Worm (Caenorhabditis elegans): ENCODE data around the gene syx-5.

The syx-5 gene

DNA sequence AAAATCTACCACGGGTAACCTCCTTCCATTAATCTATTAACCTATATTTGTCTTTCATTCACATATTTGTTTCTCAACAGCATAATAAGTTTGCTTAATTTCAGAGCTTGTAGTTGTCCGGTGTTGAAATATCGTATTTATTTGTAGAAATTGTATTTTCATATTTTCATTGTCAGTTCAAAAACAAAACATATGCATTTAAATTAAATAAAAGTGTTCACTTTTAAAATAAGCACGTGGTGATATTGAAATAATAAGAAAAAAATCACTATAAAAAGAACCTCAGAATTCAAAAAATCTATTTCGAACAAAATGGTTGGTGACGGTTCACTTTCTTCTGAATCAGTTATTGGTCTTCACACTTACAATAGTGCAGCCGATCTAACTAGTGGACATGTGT is 6.1 kb upstream of the syx-5 start, which contains the start of gene T04F3.3:
Gene T04F3.3 (plus strand): TSS at position 301 of the 400 bp plus-strand sequence.
- TF ChIP-seq lag-1 (GFP tag; IDR thresholded peaks at IDR 0.05) (no peak), ztf-3 (GFP tag; optimal IDR thresholded peaks at IDR 0.05) (no peak), snpc-3.4 (tag; optimal IDR thresholded peaks at IDR 0.05) (no peak), snpc-1.1 (tag; optimal IDR thresholded peaks at IDR 0.05; ENCODE audit: insufficient read depth) (no peak), let-526 (GFP tag; IDR thresholded peaks at IDR 0.05) (no peak), snpc-1.3 (tag; optimal IDR thresholded peaks at IDR 0.05; ENCODE audit: insufficient read depth) (no peak), somi-1 (GFP tag; optimal IDR thresholded peaks at IDR 0.05) (no peak), Y53G8AR.9 (GFP tag; conservative IDR thresholded peaks at IDR 0.05) (no peak), hlh-26 (GFP tag; conservative IDR thresholded peaks at IDR 0.05) (no peak), F23B12.7 (tag; optimal IDR thresholded peaks at IDR 0.05; ENCODE audit: insufficient read depth) (no peak), F57C9.4 (tag; optimal IDR thresholded peaks at IDR 0.05) (no peak), D2030.7 (GFP tag; IDR thresholded peaks at IDR 0.05) (no peak), cebp-1 (GFP tag; IDR thresholded peaks at IDR 0.05) (no peak), cebp-1 (tag; optimal IDR thresholded peaks at IDR 0.05) (no peak)

DNA sequence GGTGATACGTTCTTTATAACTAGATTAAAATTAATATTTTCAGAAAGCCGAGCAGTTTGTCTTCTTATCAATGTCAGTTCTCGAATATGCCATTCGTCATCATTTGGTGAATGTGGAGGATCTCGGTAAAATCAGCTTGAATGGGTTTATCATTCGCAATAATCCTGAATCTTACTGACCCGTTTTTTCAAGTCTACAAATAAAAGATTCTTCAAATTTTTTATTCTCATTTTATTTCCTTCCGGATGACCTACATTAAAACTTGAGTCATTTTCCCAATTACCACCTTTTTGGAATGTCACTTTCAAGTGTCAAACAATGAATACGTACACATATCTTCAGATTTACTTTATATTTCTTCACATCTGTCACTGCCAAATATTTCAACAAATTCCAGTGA is 4.3 kb upstream of the syx-5 start, which contains the start of gene T04F3.5:
Gene T04F3.5 (plus strand): TSS at position 301 of the 400 bp plus-strand sequence.
- TF ChIP-seq B0019.2 (GFP tag; conservative IDR thresholded peaks at IDR 0.05) = no peak
- no peak for TF ChIP-seq mel-28 (tag; optimal IDR thresholded peaks at IDR 0.05; ENCODE audit: borderline replicate concordance)
- TF ChIP-seq nhr-179 (tag; optimal IDR thresholded peaks at IDR 0.05) = no peak
- no peak for TF ChIP-seq ceh-27 (GFP tag; optimal IDR thresholded peaks at IDR 0.05)
- TF ChIP-seq unc-62 (GFP tag; optimal IDR thresholded peaks at IDR 0.05) = no peak
- TF ChIP-seq F37B4.10 (GFP tag; IDR thresholded peaks at IDR 0.05) = no peak
- TF ChIP-seq mxl-1 (tag; optimal IDR thresholded peaks at IDR 0.05) = no peak
- no peak for TF ChIP-seq madf-6 (GFP tag; IDR thresholded peaks at IDR 0.05)
- no peak for TF ChIP-seq nfya-2 (GFP tag; IDR thresholded peaks at IDR 0.05)
- no peak for TF ChIP-seq zim-3 (tag; optimal IDR thresholded peaks at IDR 0.05)
- no peak for TF ChIP-seq lin-26 (GFP tag; IDR thresholded peaks at IDR 0.05)
- no peak for TF ChIP-seq efl-1 (GFP tag; optimal IDR thresholded peaks at IDR 0.05)
- TF ChIP-seq ceh-100 (GFP tag; IDR thresholded peaks at IDR 0.05) = no peak
- no peak for TF ChIP-seq ets-4 (GFP tag; optimal IDR thresholded peaks at IDR 0.05)

ce11 chrV:11762863-11763262 is 1.8 kb upstream of the syx-5 start, which contains the start of gene T04F3.4:
T04F3.4 (minus strand) TSS chrV:11763049.
- peak; percentile 3 for TF ChIP-seq snpc-3.4 (tag; optimal IDR thresholded peaks at IDR 0.05)
- peak; percentile 56 to 86 for TF ChIP-seq let-607 (tag; optimal IDR thresholded peaks at IDR 0.05)
- no peak for TF ChIP-seq F57A8.1 (GFP tag; optimal IDR thresholded peaks at IDR 0.05)
- no peak for TF ChIP-seq snpc-4 (GFP tag; optimal IDR thresholded peaks at IDR 0.05)
- TF ChIP-seq snpc-4 (tag; optimal IDR thresholded peaks at IDR 0.05) = peak in 1 of 4 experiments; percentile 2

- TF ChIP-seq ceh-100 (GFP tag; IDR thresholded peaks at IDR 0.05) (no peak), B0336.3 (GFP tag; IDR thresholded peaks at IDR 0.05) (no peak), B0261.1 (tag; optimal IDR thresholded peaks at IDR 0.05) (no peak), egl-18 (GFP tag; IDR thresholded peaks at IDR 0.05) (no peak), lag-1 (GFP tag; IDR thresholded peaks at IDR 0.05) (no peak), nhr-179 (tag; optimal IDR thresholded peaks at IDR 0.05) (no peak), sptf-2 (GFP tag; optimal IDR thresholded peaks at IDR 0.05) (no peak), attf-5 (GFP tag; optimal IDR thresholded peaks at IDR 0.05) (no peak), nfyb-1 (GFP tag; IDR thresholded peaks at IDR 0.05) (no peak), tlf-1 (GFP tag; optimal IDR thresholded peaks at IDR 0.05) (no peak), him-1 (tag; optimal IDR thresholded peaks at IDR 0.05) (no peak), aptf-3 (GFP tag; IDR thresholded peaks at IDR 0.05) (no peak), dox-1 (GFP tag; IDR thresholded peaks at IDR 0.05) (no peak), ztf-18 (tag; optimal IDR thresholded peaks at IDR 0.05) (no peak), Y53F4B.3 (GFP tag; IDR thresholded peaks at IDR 0.05) (no peak), hlh-26 (GFP tag; conservative IDR thresholded peaks at IDR 0.05) (no peak), ceh-79 (tag; optimal IDR thresholded peaks at IDR 0.05) (no peak), unc-62 (GFP tag; optimal IDR thresholded peaks at IDR 0.05) (no peak), snpc-3.4 (tag; optimal IDR thresholded peaks at IDR 0.05) (no peak)
Observed at ce11 chrV:11767028-11767427, 2.3 kb downstream of the syx-5 start, which contains the start of gene sel-11. sel-11 (plus strand) TSS chrV:11767328.
